Worm (Caenorhabditis elegans) whole organism, L2 larva: ENCODE measurements around the gene nep-15.
"Not testable (repeated sequence)": the region's sequence is repeated elsewhere in the genome, so short reads cannot be mapped to it uniquely, and the experiment has no call there.

Source experiments
- R02D3.7 ChIP-seq: fragments of 150-350 bp; optimal IDR thresholded peaks from 2 replicates; lab custom pipeline; 2014; ENCODE audit warnings: missing biosample characterization, missing genetic modification characterization
- blmp-1 ChIP-seq: sonication (generic microtip); optimal IDR thresholded peaks from 2 replicates; lab custom pipeline; 2017; ENCODE audit warnings: missing genetic modification characterization, mild to moderate bottlenecking, missing compliant biosample characterization, antibody characterized with exemption, moderate library complexity; ENCODE audit not compliant: insufficient read depth
- egl-27 ChIP-seq: sonication (generic microtip); optimal IDR thresholded peaks from 3 replicates; lab custom pipeline; 2017; ENCODE audit warnings: missing biosample characterization, missing genetic modification reagents, missing genetic modification characterization
- elt-3 ChIP-seq: sonication (generic microtip); optimal IDR thresholded peaks from 2 replicates; lab custom pipeline; 2017; ENCODE audit warnings: missing biosample characterization, missing genetic modification characterization
- lin-13 ChIP-seq: fragments of 150-350 bp; optimal IDR thresholded peaks from 2 replicates; lab custom pipeline; 2014; ENCODE audit warnings: missing biosample characterization, missing genetic modification reagents, missing genetic modification characterization
- lin-39 ChIP-seq: fragments of 150-350 bp; optimal IDR thresholded peaks from 2 replicates; lab custom pipeline; 2014; ENCODE audit warnings: missing biosample characterization, missing genetic modification reagents, missing genetic modification characterization
- mbf-1 ChIP-seq: sonication (generic microtip); optimal IDR thresholded peaks from 2 replicates; lab custom pipeline; 2017; ENCODE audit warnings: missing biosample characterization, missing genetic modification characterization
- snpc-4 ChIP-seq: fragments of 150-350 bp; optimal IDR thresholded peaks from 2 replicates; lab custom pipeline; 2014; ENCODE audit warnings: missing biosample characterization, missing genetic modification characterization
- unc-39 ChIP-seq: fragments of 150-350 bp; optimal IDR thresholded peaks from 2 replicates; lab custom pipeline; 2014; ENCODE audit warnings: missing biosample characterization, missing genetic modification characterization
- unc-62 ChIP-seq: fragments of 150-350 bp; optimal IDR thresholded peaks from 2 replicates; lab custom pipeline; 2014; ENCODE audit warnings: missing biosample characterization, missing genetic modification reagents, missing genetic modification characterization

DNA sequence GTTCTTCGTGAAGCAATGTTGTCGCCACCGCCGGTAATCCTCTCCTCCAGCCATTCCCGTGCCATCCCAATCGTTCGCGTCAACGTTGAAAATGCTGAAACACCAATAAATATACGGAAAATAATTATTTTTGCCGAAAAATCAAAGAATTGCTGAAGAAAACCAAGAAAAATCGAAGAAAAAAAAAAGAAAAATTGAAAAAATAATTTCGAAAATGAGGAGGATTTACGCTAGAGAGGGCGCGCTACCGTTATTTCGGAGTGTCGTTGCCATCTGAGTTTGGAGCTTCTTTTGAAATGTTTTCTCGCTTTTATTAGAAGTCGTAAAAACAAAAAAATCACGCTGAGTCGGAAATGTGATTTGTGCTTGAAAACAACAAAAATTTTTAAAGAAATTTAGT lies 38.7 kb downstream of the nep-15 start, which contains the start of gene F08F1.9:
- TF ChIP-seq blmp-1 (tag; lab: Kevin White, UChicago); R02D3.7 (tag; lab: Kevin White, UChicago); snpc-4 (tag; lab: Kevin White, UChicago); unc-62; elt-3 (tag; lab: Kevin White, UChicago); lin-13; mbf-1 (tag; lab: Kevin White, UChicago); egl-27 (tag; lab: Kevin White, UChicago); lin-39 (tag; lab: Kevin White, UChicago); unc-39 (tag; lab: Kevin White, UChicago): not testable (repeated sequence)
